Fruit fly (Drosophila melanogaster) whole organism, adult: ENCODE measurements around the gene Elys.

Experiments used
- CG12768 ChIP-seq: fragments of 200-800 bp; sonication (Bioruptor generic); optimal IDR thresholded peaks from 2 replicates; lab custom pipeline; 2017; ENCODE audit warnings: missing biosample characterization, missing genetic modification characterization, mild to moderate bottlenecking, moderate library complexity, missing genetic modification reagents
- CG1620 ChIP-seq: fragments of 200-800 bp; sonication (Bioruptor generic); optimal IDR thresholded peaks from 2 replicates; lab custom pipeline; 2016; ENCODE audit warnings: missing biosample characterization, missing genetic modification characterization
- CG33017 ChIP-seq: fragments of 200-800 bp; sonication (Bioruptor generic); optimal IDR thresholded peaks from 2 replicates; lab custom pipeline; 2018; ENCODE audit warnings: missing biosample characterization, mild to moderate bottlenecking, missing genetic modification characterization, moderate library complexity
- CG5204 ChIP-seq: fragments of 200-800 bp; sonication (Bioruptor generic); optimal IDR thresholded peaks from 2 replicates; lab custom pipeline; 2016; ENCODE audit warnings: missing biosample characterization, missing genetic modification characterization
- bab1 ChIP-seq: fragments of 200-800 bp; sonication (Bioruptor generic); optimal IDR thresholded peaks from 3 replicates; lab custom pipeline; 2019; ENCODE audit warnings: missing biosample characterization, mild to moderate bottlenecking, missing genetic modification characterization, moderate library complexity
- cnc ChIP-seq, 2 experiments: fragments of >200 bp; optimal IDR thresholded peaks; 2 replicates each; lab custom pipeline; 2017
- tj ChIP-seq: fragments of 200-800 bp; sonication (Bioruptor generic); optimal IDR thresholded peaks from 3 replicates; lab custom pipeline; 2017; ENCODE audit warnings: missing biosample characterization, mild to moderate bottlenecking, missing genetic modification characterization, moderate library complexity
- toe ChIP-seq: fragments of 200-800 bp; sonication (Bioruptor generic); optimal IDR thresholded peaks from 2 replicates; lab custom pipeline; 2016; ENCODE audit warnings: missing biosample characterization, missing genetic modification characterization

dm6 chrX:19618183-19618740 is 33.8 kb upstream of the Elys start, which contains the start of the genes Pstk and Tim9b:
- no peak for TF ChIP-seq CG5204 (GFP tag; lab: Kevin White, UChicago)
- no peak for TF ChIP-seq cnc (optimal IDR thresholded peaks at IDR 0.05; lab: Kevin White, UChicago)
- no peak for TF ChIP-seq tj (GFP tag; lab: Kevin White, UChicago)
- TF ChIP-seq CG33017: no peak
- TF ChIP-seq bab1 (GFP tag; lab: Kevin White, UChicago): peak; percentile 15
- TF ChIP-seq CG12768 (GFP tag; lab: Kevin White, UChicago): no peak
- TF ChIP-seq toe: no peak
- no peak for TF ChIP-seq CG1620 (GFP tag; lab: Kevin White, UChicago)
